Worm (Caenorhabditis elegans): ENCODE data around the gene let-756.

Gene let-756

ce11 chrIII:6427205-6427604, 20.3 kb downstream of the let-756 start, which contains the start of gene C05D11.8:
TSS of gene C05D11.8 (minus strand) at chrIII:6427305.
- no peak for TF ChIP-seq elt-1 (tag; optimal IDR thresholded peaks at IDR 0.05; ENCODE audit: borderline replicate concordance, insufficient read depth)
- TF ChIP-seq nhr-76 (tag; optimal IDR thresholded peaks at IDR 0.05) = no peak
- TF ChIP-seq ham-2 (GFP tag; optimal IDR thresholded peaks at IDR 0.05) = no peak
- TF ChIP-seq snpc-4 (tag; optimal IDR thresholded peaks at IDR 0.05) = no peak
- no peak for TF ChIP-seq mls-2 (tag; optimal IDR thresholded peaks at IDR 0.05)
- TF ChIP-seq nhr-28 (tag; optimal IDR thresholded peaks at IDR 0.05) = no peak
- TF ChIP-seq ceh-39 (tag; optimal IDR thresholded peaks at IDR 0.05) = no peak
- no peak for TF ChIP-seq bed-3 (GFP tag; optimal IDR thresholded peaks at IDR 0.05)
- TF ChIP-seq tbx-8 (GFP tag; optimal IDR thresholded peaks at IDR 0.05) = no peak

- TF ChIP-seq nhr-2 (tag; optimal IDR thresholded peaks at IDR 0.05) (no peak), unc-120 (tag; optimal IDR thresholded peaks at IDR 0.05; ENCODE audit: poor library complexity, severe bottlenecking) (no peak), nhr-76 (tag; optimal IDR thresholded peaks at IDR 0.05) (no peak), elt-1 (tag; optimal IDR thresholded peaks at IDR 0.05; ENCODE audit: borderline replicate concordance, insufficient read depth) (no peak), tbx-8 (GFP tag; optimal IDR thresholded peaks at IDR 0.05) (no peak), sem-2 (GFP tag; optimal IDR thresholded peaks at IDR 0.05) (no peak)
Measured at ce11 chrIII:6430834-6431233, 23.9 kb downstream of the let-756 start, which contains the start of gene popl-1. TSS of gene popl-1 (minus strand) at chrIII:6430934.

ce11 chrIII:6431766-6432228, 24.9 kb downstream of the let-756 start, which contains the start of the genes mrps-17 and txdc-9:
TSS of gene mrps-17 (minus strand) at chrIII:6431798.
TSS of gene txdc-9 (plus strand) at chrIII:6432178.
- peak; percentile 75 for TF ChIP-seq mep-1 (tag; optimal IDR thresholded peaks at IDR 0.05)
- TF ChIP-seq pha-4 (tag; optimal IDR thresholded peaks at IDR 0.05) = peak; percentile 86
- TF ChIP-seq nhr-237 (tag; optimal IDR thresholded peaks at IDR 0.05) = no peak
- no peak for TF ChIP-seq ztf-11 (tag; optimal IDR thresholded peaks at IDR 0.05)
- TF ChIP-seq flh-1 (GFP tag; optimal IDR thresholded peaks at IDR 0.05) = no peak
- peak; percentile 30 for TF ChIP-seq hlh-1 (tag; optimal IDR thresholded peaks at IDR 0.05)
- peak; percentile 70 for TF ChIP-seq ham-2 (GFP tag; optimal IDR thresholded peaks at IDR 0.05)
- no peak for TF ChIP-seq unc-62 (GFP tag; optimal IDR thresholded peaks at IDR 0.05)
- TF ChIP-seq nhr-12 (tag; optimal IDR thresholded peaks at IDR 0.05) = no peak
- no peak for TF ChIP-seq mls-2 (tag; optimal IDR thresholded peaks at IDR 0.05)
- no peak for TF ChIP-seq cnd-1 (tag; optimal IDR thresholded peaks at IDR 0.05)
- no peak for TF ChIP-seq mab-5 (tag; optimal IDR thresholded peaks at IDR 0.05)
- TF ChIP-seq lin-13 (tag; optimal IDR thresholded peaks at IDR 0.05) = peak; percentile 48
- TF ChIP-seq elt-3 (tag; optimal IDR thresholded peaks at IDR 0.05) = no peak
- TF ChIP-seq lsy-2 (tag; optimal IDR thresholded peaks at IDR 0.05) = peak; percentile 81
- no peak for TF ChIP-seq nhr-2 (tag; optimal IDR thresholded peaks at IDR 0.05)
- TF ChIP-seq ceh-39 (tag; optimal IDR thresholded peaks at IDR 0.05) = no peak
- no peak for TF ChIP-seq zip-8 (tag; optimal IDR thresholded peaks at IDR 0.05)
- TF ChIP-seq ceh-43 (GFP tag; optimal IDR thresholded peaks at IDR 0.05) = peak; percentile 80
- no peak for TF ChIP-seq unc-120 (tag; optimal IDR thresholded peaks at IDR 0.05; ENCODE audit: poor library complexity, severe bottlenecking)
- peak; percentile 99 for TF ChIP-seq ces-1 (GFP tag; optimal IDR thresholded peaks at IDR 0.05)
- peak; percentile 55 for TF ChIP-seq sptf-1 (tag; optimal IDR thresholded peaks at IDR 0.05)
- TF ChIP-seq nhr-28 (tag; optimal IDR thresholded peaks at IDR 0.05) = no peak

ce11 chrIII:6432939-6433338, 26.0 kb downstream of the let-756 start, which contains the start of gene vps-16:
TSS of gene vps-16 (plus strand) at chrIII:6433239.
- TF ChIP-seq sem-2 (GFP tag; optimal IDR thresholded peaks at IDR 0.05) (no peak), elt-1 (tag; optimal IDR thresholded peaks at IDR 0.05; ENCODE audit: borderline replicate concordance, insufficient read depth) (no peak), pha-4 (tag; optimal IDR thresholded peaks at IDR 0.05) (no peak), lin-32 (GFP tag; optimal IDR thresholded peaks at IDR 0.05) (no peak), ham-2 (GFP tag; optimal IDR thresholded peaks at IDR 0.05) (no peak), flh-1 (GFP tag; optimal IDR thresholded peaks at IDR 0.05) (no peak), nhr-12 (tag; optimal IDR thresholded peaks at IDR 0.05) (no peak), cnd-1 (tag; optimal IDR thresholded peaks at IDR 0.05) (no peak), bed-3 (GFP tag; optimal IDR thresholded peaks at IDR 0.05) (no peak), snpc-4 (tag; optimal IDR thresholded peaks at IDR 0.05) (no peak), unc-39 (tag; optimal IDR thresholded peaks at IDR 0.05) (no peak), nhr-2 (tag; optimal IDR thresholded peaks at IDR 0.05) (no peak), mep-1 (tag; optimal IDR thresholded peaks at IDR 0.05) (no peak), lin-13 (tag; optimal IDR thresholded peaks at IDR 0.05) (no peak), M03D4.4 (tag; optimal IDR thresholded peaks at IDR 0.05) (no peak), elt-3 (tag; optimal IDR thresholded peaks at IDR 0.05) (no peak), sptf-1 (tag; optimal IDR thresholded peaks at IDR 0.05) (no peak)
